Worm (Caenorhabditis elegans): ENCODE measurements around the gene phat-5.

DNA sequence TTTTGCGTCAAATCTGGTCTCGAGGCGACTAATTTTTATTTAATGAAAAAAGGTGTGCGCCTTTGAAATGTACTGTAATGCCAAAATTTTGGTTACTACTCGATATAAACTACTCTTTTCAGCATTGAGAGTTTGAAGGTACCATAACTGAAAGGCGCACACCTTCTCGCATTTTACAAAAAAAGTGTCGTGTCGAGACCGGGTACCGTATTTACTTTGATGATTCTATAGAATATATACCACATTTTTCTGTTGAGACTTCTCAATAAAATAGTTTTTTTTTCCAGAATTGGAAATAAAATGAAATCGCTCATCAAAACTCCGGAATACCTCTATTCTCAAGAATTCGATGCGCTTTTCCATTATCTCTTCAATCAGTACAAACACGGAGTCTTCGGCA is 40.6 kb upstream of the phat-5 start, which contains the start of gene Y45G5AM.4:
- no peak for TF ChIP-seq ama-1 (optimal IDR thresholded peaks at IDR 0.05)
- no peak for TF ChIP-seq hmbx-1 (tag; optimal IDR thresholded peaks at IDR 0.05)
- no peak for TF ChIP-seq pes-1 (GFP tag; IDR thresholded peaks at IDR 0.05)
- no peak for TF ChIP-seq flt-1 (GFP tag; IDR thresholded peaks at IDR 0.05)
- no peak for TF ChIP-seq hnd-1 (tag; optimal IDR thresholded peaks at IDR 0.05)
- no peak for TF ChIP-seq B0310.2 (tag; optimal IDR thresholded peaks at IDR 0.05)
- no peak for TF ChIP-seq sea-1 (GFP tag; conservative IDR thresholded peaks at IDR 0.05)
- TF ChIP-seq ceh-13 (GFP tag; optimal IDR thresholded peaks at IDR 0.05): no peak
- TF ChIP-seq ceh-36 (tag; optimal IDR thresholded peaks at IDR 0.05): no peak
- no peak for TF ChIP-seq ets-7 (tag; optimal IDR thresholded peaks at IDR 0.05)
